Fruit fly (Drosophila melanogaster): ENCODE results near the gene CG15172.

CG15172 gene

dm6 chr2L:19045111-19045560 is 22.9 kb downstream of the CG15172 start, which contains the start of the genes Ttc19 and Acn (continued):
- peak; percentile 68; the same call in 1 of the 3 replicates for TF ChIP-seq so (GFP tag; IDR thresholded peaks at IDR 0.05)
- TF ChIP-seq ewg (GFP tag; optimal IDR thresholded peaks at IDR 0.05), result peak; percentile 66
- TF ChIP-seq cg (GFP tag; optimal IDR thresholded peaks at IDR 0.05), result no peak
- TF ChIP-seq HHEX (GFP tag; optimal IDR thresholded peaks at IDR 0.05), result peak; percentile 57
- no peak for TF ChIP-seq Lpt (GFP tag; optimal IDR thresholded peaks at IDR 0.05)
- peak; percentile 85 for TF ChIP-seq ems (GFP tag; optimal IDR thresholded peaks at IDR 0.05)
- no peak for TF ChIP-seq Hmr (GFP tag; optimal IDR thresholded peaks at IDR 0.05)
- TF ChIP-seq CG10267 (tag; optimal IDR thresholded peaks at IDR 0.05), result peak; percentile 94
- TF ChIP-seq aop (GFP tag; IDR thresholded peaks at IDR 0.05), result 0 out of 2 replicates have a peak, but pooled peaks have one; percentile 20
- TF ChIP-seq CG6689 (GFP tag; IDR thresholded peaks at IDR 0.05), result peak; percentile 78
- TF ChIP-seq disco-r (GFP tag; optimal IDR thresholded peaks at IDR 0.05), result peak; percentile 77
- TF ChIP-seq CG1233 (GFP tag; optimal IDR thresholded peaks at IDR 0.05), result peak; percentile 76
- TF ChIP-seq dati (GFP tag; IDR thresholded peaks at IDR 0.05), result peak; percentile 45; the same call in 1 of the 2 replicates
- peak; percentile 49; the same call in 1 of the 3 replicates for TF ChIP-seq CG7357 (GFP tag; IDR thresholded peaks at IDR 0.05)
- peak; percentile 86 for TF ChIP-seq NC2β (GFP tag; optimal IDR thresholded peaks at IDR 0.05)
- peak; percentile 71; the same call in 2 of the 3 replicates for TF ChIP-seq otp (GFP tag; IDR thresholded peaks at IDR 0.05)
- peak; percentile 71 for TF ChIP-seq Blimp-1 (GFP tag; optimal IDR thresholded peaks at IDR 0.05)
- peak; percentile 53; the same call in 1 of the 3 replicates for TF ChIP-seq CG11695 (GFP tag; IDR thresholded peaks at IDR 0.05)
- peak; percentile 85 for TF ChIP-seq CG2678 (tag; optimal IDR thresholded peaks at IDR 0.05)
- TF ChIP-seq sens (GFP tag), result peak; percentile 98
- TF ChIP-seq CG15073 (GFP tag; optimal IDR thresholded peaks at IDR 0.05), result no peak
- TF ChIP-seq gcm (GFP tag; optimal IDR thresholded peaks at IDR 0.05), result peak; percentile 67
- peak; percentile 79 for TF ChIP-seq CG15696 (tag; optimal IDR thresholded peaks at IDR 0.05)
- peak; percentile 56 for TF ChIP-seq btn (GFP tag; optimal IDR thresholded peaks at IDR 0.05)
- peak; percentile 68; the same call in 1 of the 2 replicates for TF ChIP-seq cas (GFP tag; IDR thresholded peaks at IDR 0.05)
- TF ChIP-seq CG12659 (GFP tag; optimal IDR thresholded peaks at IDR 0.05), result peak; percentile 86
- TF ChIP-seq CG14965 (GFP tag; optimal IDR thresholded peaks at IDR 0.05; ENCODE audit: borderline replicate concordance), result peak; percentile 18
- peak; percentile 80 for TF ChIP-seq MESR4 (GFP tag; optimal IDR thresholded peaks at IDR 0.05)
- TF ChIP-seq CG1603 (tag; optimal IDR thresholded peaks at IDR 0.05), result peak; percentile 86
- peak; percentile 78 for TF ChIP-seq Max (GFP tag; optimal IDR thresholded peaks at IDR 0.05)
- TF ChIP-seq CG3163 (GFP tag; optimal IDR thresholded peaks at IDR 0.05), result peak; percentile 78
- TF ChIP-seq pan (optimal IDR thresholded peaks at IDR 0.05), result no peak
- TF ChIP-seq pan (GFP tag; optimal IDR thresholded peaks at IDR 0.05 in 1 of 2, IDR thresholded peaks at IDR 0.05 in 1 of 2), result peak in 1 of 2 experiments; percentile 87
- TF ChIP-seq CG1529 (GFP tag; optimal IDR thresholded peaks at IDR 0.05), result peak; percentile 58
- TF ChIP-seq CG7372 (GFP tag; IDR thresholded peaks at IDR 0.05), result peak; percentile 77
- peak; percentile 84 for TF ChIP-seq lab (GFP tag; optimal IDR thresholded peaks at IDR 0.05)
- TF ChIP-seq gro (GFP tag; optimal IDR thresholded peaks at IDR 0.05), result peak; percentile 91
- TF ChIP-seq Dek (tag; optimal IDR thresholded peaks at IDR 0.05), result peak; percentile 82
- no peak; the same call in none of the 3 replicates for TF ChIP-seq Mrtf (GFP tag; IDR thresholded peaks at IDR 0.05)
- TF ChIP-seq Drgx (GFP tag; IDR thresholded peaks at IDR 0.05), result peak; percentile 56
- peak; percentile 92 for TF ChIP-seq CG34422 (GFP tag; IDR thresholded peaks at IDR 0.05)
- peak; percentile 88 for TF ChIP-seq Myb (GFP tag; optimal IDR thresholded peaks at IDR 0.05)
- TF ChIP-seq PHDP (tag; optimal IDR thresholded peaks at IDR 0.05), result peak; percentile 77
- peak; percentile 75 for TF ChIP-seq rib (GFP tag; IDR thresholded peaks at IDR 0.05)
- no peak for TF ChIP-seq oc (tag; optimal IDR thresholded peaks at IDR 0.05)
- peak in 1 of 2 experiments; percentile 58 for TF ChIP-seq crp (GFP tag; optimal IDR thresholded peaks at IDR 0.05)
- TF ChIP-seq gsb-n (tag; optimal IDR thresholded peaks at IDR 0.05), result no peak
- peak; percentile 77 for TF ChIP-seq nerfin-1 (tag; optimal IDR thresholded peaks at IDR 0.05)
- TF ChIP-seq Spps (tag; optimal IDR thresholded peaks at IDR 0.05), result peak; percentile 65
- TF ChIP-seq bigmax (GFP tag; optimal IDR thresholded peaks at IDR 0.05), result no peak
